4 fruit fly cellular contexts compared by ENCODE assay signal in the genomic region with DNA sequence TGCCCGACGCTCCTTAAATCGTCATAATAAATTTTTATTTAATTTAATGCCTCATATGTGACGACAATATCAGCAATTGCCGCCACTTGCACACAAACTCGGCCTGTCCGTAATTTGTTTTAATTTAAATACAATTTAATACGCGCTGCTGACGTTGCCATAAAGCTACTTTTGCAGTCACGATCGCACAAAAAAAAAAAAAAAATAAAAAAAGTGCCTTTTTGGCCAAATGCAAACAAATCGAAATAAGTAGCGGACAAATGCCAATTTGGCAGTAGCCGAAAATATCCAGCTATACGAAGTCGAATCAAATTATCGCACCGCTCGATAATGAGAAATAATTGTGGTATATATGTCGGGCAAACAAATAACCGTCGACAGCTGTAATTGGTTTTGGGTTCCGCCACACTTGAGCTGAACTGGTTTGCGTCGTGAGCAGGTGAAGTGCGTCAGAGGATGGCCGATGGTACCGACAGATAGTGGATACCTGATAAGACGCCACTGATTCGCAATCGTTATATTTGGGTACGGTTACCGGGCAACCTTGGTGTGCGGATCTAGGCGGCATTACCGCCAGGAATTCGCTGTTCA.
TF ChIP-seq lines count a peak whose summit lies in the region.

No protein-coding gene starts in this region.

- TF ChIP-seq CTCF in whole organism, embryonic (GFP tag; optimal IDR thresholded peaks at IDR 0.05; lab: Kevin White, UChicago), result no peak

TF ChIP-seq in whole organism, adult, 20 proteins besides CTCF, POLR2A, EP300 and RAD21:
- no peak for TF ChIP-seq CG33017 (tag; optimal IDR thresholded peaks at IDR 0.05; lab: Kevin White, UChicago)
- peak; percentile 91 for TF ChIP-seq tj (GFP tag; optimal IDR thresholded peaks at IDR 0.05; lab: Kevin White, UChicago)
- TF ChIP-seq CG1620 (GFP tag; optimal IDR thresholded peaks at IDR 0.05; lab: Kevin White, UChicago), result no peak
- no peak for TF ChIP-seq Crg-1 (GFP tag; optimal IDR thresholded peaks at IDR 0.05; lab: Kevin White, UChicago)
TF ChIP-seq in whole organism, adult: peak in this region for 1.

TF ChIP-seq in whole organism, embryonic, 481 proteins besides CTCF, POLR2A, EP300 and RAD21 (continues in another document):
- no peak for TF ChIP-seq CG17186 (GFP tag; optimal IDR thresholded peaks at IDR 0.05; lab: Kevin White, UChicago)
- no peak for TF ChIP-seq her (GFP tag; optimal IDR thresholded peaks at IDR 0.05; lab: Kevin White, UChicago)
- no peak for TF ChIP-seq toy (GFP tag; IDR thresholded peaks at IDR 0.05; lab: Robert Waterston, UW)
- TF ChIP-seq Trl (optimal IDR thresholded peaks at IDR 0.05; lab: Kevin White, UChicago), result no peak
- no peak for TF ChIP-seq Trl (GFP tag; optimal IDR thresholded peaks at IDR 0.05; lab: Kevin White, UChicago)
- TF ChIP-seq sima (GFP tag; optimal IDR thresholded peaks at IDR 0.05; lab: Kevin White, UChicago), result no peak
- TF ChIP-seq crol (GFP tag; IDR thresholded peaks at IDR 0.05; lab: Robert Waterston, UW), result no peak
- no peak for TF ChIP-seq Elba2 (GFP tag; optimal IDR thresholded peaks at IDR 0.05; lab: Kevin White, UChicago)
- TF ChIP-seq ham (GFP tag; IDR thresholded peaks at IDR 0.05; lab: Robert Waterston, UW), result no peak
- no peak for TF ChIP-seq jumu (GFP tag; optimal IDR thresholded peaks at IDR 0.05; lab: Kevin White, UChicago)
- TF ChIP-seq sens (GFP tag; lab: Kevin White, UChicago), result peak; percentile 63
- TF ChIP-seq CG34422 (GFP tag; IDR thresholded peaks at IDR 0.05; lab: Robert Waterston, UW), result no peak
- peak; percentile 6 for TF ChIP-seq CG10543 (GFP tag; optimal IDR thresholded peaks at IDR 0.05; lab: Kevin White, UChicago)
- no peak for TF ChIP-seq sisA (GFP tag; IDR thresholded peaks at IDR 0.05; lab: Robert Waterston, UW)
- no peak for TF ChIP-seq btn (GFP tag; optimal IDR thresholded peaks at IDR 0.05; lab: Kevin White, UChicago)
- no peak for TF ChIP-seq CG2875 (GFP tag; optimal IDR thresholded peaks at IDR 0.05; lab: Kevin White, UChicago)
- no peak for TF ChIP-seq CG6854 (GFP tag; optimal IDR thresholded peaks at IDR 0.05; lab: Kevin White, UChicago)
- TF ChIP-seq gem (tag; optimal IDR thresholded peaks at IDR 0.05; lab: Kevin White, UChicago), result peak; percentile 27
- peak; percentile 79 for TF ChIP-seq grn (GFP tag; optimal IDR thresholded peaks at IDR 0.05; lab: Kevin White, UChicago)
- no peak for TF ChIP-seq Optix (GFP tag; IDR thresholded peaks at IDR 0.05; lab: Robert Waterston, UW)
- TF ChIP-seq yki (optimal IDR thresholded peaks at IDR 0.05; lab: Kevin White, UChicago), result no peak
- TF ChIP-seq CG34376 (GFP tag; optimal IDR thresholded peaks at IDR 0.05; lab: Kevin White, UChicago), result peak; percentile 54
- TF ChIP-seq seq (GFP tag; IDR thresholded peaks at IDR 0.05; lab: Robert Waterston, UW), result no peak
- TF ChIP-seq sug (tag; optimal IDR thresholded peaks at IDR 0.05; lab: Kevin White, UChicago), result peak; percentile 65
- no peak for TF ChIP-seq Xrp1 (GFP tag; IDR thresholded peaks at IDR 0.05; lab: Robert Waterston, UW)
- TF ChIP-seq CG18599 (GFP tag; optimal IDR thresholded peaks at IDR 0.05; lab: Kevin White, UChicago), result peak; percentile 8
- TF ChIP-seq klu (GFP tag; IDR thresholded peaks at IDR 0.05; lab: Robert Waterston, UW), result no peak
- no peak for TF ChIP-seq luna (GFP tag; optimal IDR thresholded peaks at IDR 0.05; lab: Kevin White, UChicago)
- TF ChIP-seq grau (tag; optimal IDR thresholded peaks at IDR 0.05; lab: Kevin White, UChicago), result no peak

TF ChIP-seq in whole organism, prepupa, 60 proteins besides CTCF, POLR2A, EP300 and RAD21:
- TF ChIP-seq CG15336 (GFP tag; IDR thresholded peaks at IDR 0.05; lab: Robert Waterston, UW) (no peak), CG1621 (tag; optimal IDR thresholded peaks at IDR 0.05; lab: Kevin White, UChicago) (no peak), Sox102F (GFP tag; optimal IDR thresholded peaks at IDR 0.05; lab: Kevin White, UChicago) (no peak), Gug (GFP tag; IDR thresholded peaks at IDR 0.05; lab: Robert Waterston, UW) (no peak), CG6276 (GFP tag; optimal IDR thresholded peaks at IDR 0.05; lab: Kevin White, UChicago) (no peak), vri (GFP tag; optimal IDR thresholded peaks at IDR 0.05; lab: Kevin White, UChicago) (peak; percentile 61), CG31627 (GFP tag; optimal IDR thresholded peaks at IDR 0.05; lab: Kevin White, UChicago) (no peak), CG32006 (GFP tag; optimal IDR thresholded peaks at IDR 0.05; lab: Kevin White, UChicago) (no peak), CG8319 (GFP tag; optimal IDR thresholded peaks at IDR 0.05; lab: Kevin White, UChicago) (no peak), fkh (GFP tag; optimal IDR thresholded peaks at IDR 0.05; lab: Kevin White, UChicago) (peak; percentile 13)
TF ChIP-seq in whole organism, prepupa: peak in this region for 2.

TF ChIP-seq in whole organism, wandering third instar larva, 38 proteins besides CTCF, POLR2A, EP300 and RAD21:
- TF ChIP-seq h (GFP tag; optimal IDR thresholded peaks at IDR 0.05; lab: Kevin White, UChicago) (peak; percentile 11), CrebA (GFP tag; optimal IDR thresholded peaks at IDR 0.05; lab: Kevin White, UChicago; ENCODE audit: borderline replicate concordance) (peak; percentile 30), dsf (GFP tag; optimal IDR thresholded peaks at IDR 0.05; lab: Kevin White, UChicago; ENCODE audit: borderline replicate concordance) (no peak), Rel (GFP tag; optimal IDR thresholded peaks at IDR 0.05; lab: Kevin White, UChicago) (peak; percentile 4), Rel (tag; optimal IDR thresholded peaks at IDR 0.05; lab: Kevin White, UChicago) (no peak), br (GFP tag; optimal IDR thresholded peaks at IDR 0.05; lab: Kevin White, UChicago) (peak; percentile 4), ey (GFP tag; optimal IDR thresholded peaks at IDR 0.05; lab: Kevin White, UChicago) (no peak)
TF ChIP-seq in whole organism, wandering third instar larva: peak in this region for 4.
